Worm (Caenorhabditis elegans) whole organism, young adult: ENCODE results near the gene W09C2.7.

ENCODE experiments used
- C17E4.6 ChIP-seq: fragments of 200-800 bp; sonication (Bioruptor generic); IDR thresholded peaks from 2 replicates; pipeline ENCODE4 v1.3.6; 2022; ENCODE audit warnings: missing genetic modification reagents, missing genetic modification characterization, missing compliant biosample characterization
- D2030.7 ChIP-seq: fragments of 200-800 bp; sonication (Bioruptor generic); IDR thresholded peaks from 2 replicates; pipeline ENCODE4 v1.3.6; 2022; ENCODE audit warnings: missing genetic modification reagents, missing genetic modification characterization, missing compliant biosample characterization
- F10E7.11 ChIP-seq: sonication (generic microtip); optimal IDR thresholded peaks from 2 replicates; lab custom pipeline; 2017; ENCODE audit warnings: mild to moderate bottlenecking, missing genetic modification characterization, moderate library complexity, missing compliant biosample characterization
- F33H1.4 ChIP-seq: fragments of 200-800 bp; sonication (Bioruptor generic); IDR thresholded peaks from 2 replicates; pipeline ENCODE4 v1.3.6; 2022; ENCODE audit warnings: missing genetic modification reagents, missing genetic modification characterization, missing compliant biosample characterization
- F37B4.10 ChIP-seq: fragments of 200-800 bp; sonication (Bioruptor generic); IDR thresholded peaks from 2 replicates; pipeline ENCODE4 v1.3.6; 2022; ENCODE audit warnings: missing genetic modification characterization, missing compliant biosample characterization
- F39B2.1 ChIP-seq: fragments of 200-800 bp; sonication (Bioruptor generic); IDR thresholded peaks from 2 replicates; pipeline ENCODE4 v1.3.6; 2022; ENCODE audit warnings: missing genetic modification reagents, missing genetic modification characterization, missing compliant biosample characterization
- F52B5.7 ChIP-seq: sonication (generic microtip); optimal IDR thresholded peaks from 2 replicates; lab custom pipeline; 2016; ENCODE audit warnings: mild to moderate bottlenecking, missing genetic modification characterization, missing compliant biosample characterization
- F55B11.4 ChIP-seq: sonication (generic microtip); optimal IDR thresholded peaks from 2 replicates; lab custom pipeline; 2016; ENCODE audit warnings: missing compliant biosample characterization, missing genetic modification characterization, borderline replicate concordance; ENCODE audit not compliant: insufficient read depth
- T07F8.4 ChIP-seq: sonication (generic microtip); optimal IDR thresholded peaks from 2 replicates; lab custom pipeline; 2016; ENCODE audit warnings: mild to moderate bottlenecking, missing genetic modification characterization, moderate library complexity, missing compliant biosample characterization
- T26A5.8 ChIP-seq: sonication (generic microtip); optimal IDR thresholded peaks from 2 replicates; lab custom pipeline; 2016; ENCODE audit warnings: missing genetic modification characterization, missing compliant biosample characterization
- Y79H2A.3 ChIP-seq: fragments of 200-800 bp; sonication (Bioruptor generic); conservative IDR thresholded peaks from 2 replicates; pipeline ENCODE4 v1.3.6; 2022; ENCODE audit warnings: missing genetic modification reagents, missing genetic modification characterization, missing compliant biosample characterization
- ama-1 ChIP-seq, 3 experiments: fragments of 150-350 bp in 1 of 3; sonication (generic microtip) in 2 of 3; optimal IDR thresholded peaks; 2 replicates each; lab custom pipeline; 2014 to 2018; ENCODE audit warnings: missing biosample characterization in 2 of 3, missing genetic modification characterization in 2 of 3, missing genetic modification reagents in 2 of 3
- atf-7 ChIP-seq: sonication (generic microtip); optimal IDR thresholded peaks from 2 replicates; lab custom pipeline; 2017; ENCODE audit warnings: mild to moderate bottlenecking, missing genetic modification characterization, missing compliant biosample characterization
- bed-2 ChIP-seq: fragments of 200-800 bp; sonication (Bioruptor generic); IDR thresholded peaks from 2 replicates; pipeline ENCODE4 v1.3.6; 2022; ENCODE audit warnings: missing genetic modification reagents, missing genetic modification characterization, missing compliant biosample characterization
- cebp-1 ChIP-seq, 2 experiments: fragments of 200-800 bp in 1 of 2; sonication (Bioruptor generic) in 1 of 2; sonication (generic microtip) in 1 of 2; IDR thresholded peaks in 1 of 2; optimal IDR thresholded peaks in 1 of 2; 2 replicates each; pipeline versions ENCODE4 v1.3.6 to Lab custom; 2017 to 2022; ENCODE audit warnings: missing compliant biosample characterization in 2 of 2, missing genetic modification characterization in 2 of 2, mild to moderate bottlenecking in 1 of 2, missing genetic modification reagents in 1 of 2, moderate library complexity in 1 of 2
- cebp-2 ChIP-seq: fragments of 200-800 bp; sonication (Bioruptor generic); IDR thresholded peaks from 2 replicates; pipeline ENCODE4 v1.3.6; 2022; ENCODE audit warnings: missing genetic modification characterization, missing compliant biosample characterization
- ceh-100 ChIP-seq: fragments of 200-800 bp; sonication (Bioruptor generic); IDR thresholded peaks from 2 replicates; pipeline ENCODE4 v1.3.6; 2022; ENCODE audit warnings: missing genetic modification reagents, missing genetic modification characterization, missing compliant biosample characterization
- die-1 ChIP-seq: sonication (generic microtip); optimal IDR thresholded peaks from 2 replicates; lab custom pipeline; 2016; ENCODE audit warnings: missing genotype, mild to moderate bottlenecking, missing genetic modification characterization, missing compliant biosample characterization
- efl-1 ChIP-seq: fragments of 150-350 bp; optimal IDR thresholded peaks from 2 replicates; lab custom pipeline; 2014; ENCODE audit warnings: missing biosample characterization, missing genetic modification reagents, missing genetic modification characterization
- ekl-4 ChIP-seq: fragments of 200-800 bp; sonication (Bioruptor generic); IDR thresholded peaks from 2 replicates; pipeline ENCODE4 v1.3.6; 2022; ENCODE audit warnings: missing genetic modification reagents, missing genetic modification characterization, missing compliant biosample characterization
- fkh-3 ChIP-seq: sonication (generic microtip); optimal IDR thresholded peaks from 2 replicates; lab custom pipeline; 2016; ENCODE audit warnings: mild to moderate bottlenecking, missing genetic modification characterization, missing compliant biosample characterization
- him-1 ChIP-seq: sonication (generic microtip); optimal IDR thresholded peaks from 2 replicates; lab custom pipeline; 2016; ENCODE audit warnings: missing genotype, missing genetic modification reagents, missing genetic modification characterization, missing compliant biosample characterization
- hmg-1.2 ChIP-seq: fragments of 200-800 bp; sonication (Bioruptor generic); IDR thresholded peaks from 2 replicates; pipeline ENCODE4 v1.3.6; 2022; ENCODE audit warnings: missing genetic modification reagents, missing genetic modification characterization, missing compliant biosample characterization
- lag-1 ChIP-seq: fragments of 200-800 bp; sonication (Bioruptor generic); IDR thresholded peaks from 2 replicates; pipeline ENCODE4 v1.3.6; 2022; ENCODE audit warnings: missing genetic modification reagents, missing genetic modification characterization, missing compliant biosample characterization
- let-607 ChIP-seq, 2 experiments: fragments of 200-800 bp in 1 of 2; sonication (Bioruptor generic) in 1 of 2; sonication (generic microtip) in 1 of 2; optimal IDR thresholded peaks; 2 replicates each; lab custom pipeline; 2016 to 2018; ENCODE audit warnings: mild to moderate bottlenecking in 2 of 2, missing compliant biosample characterization in 2 of 2, missing genetic modification characterization in 2 of 2, moderate library complexity in 2 of 2, missing genotype in 1 of 2
- lin-26 ChIP-seq: fragments of 200-800 bp; sonication (Bioruptor generic); IDR thresholded peaks from 2 replicates; pipeline ENCODE4 v1.3.6; 2022; ENCODE audit warnings: missing genetic modification reagents, missing genetic modification characterization, missing compliant biosample characterization
- nfyb-1 ChIP-seq: fragments of 200-800 bp; sonication (Bioruptor generic); IDR thresholded peaks from 2 replicates; pipeline ENCODE4 v1.3.6; 2022; ENCODE audit warnings: missing genetic modification reagents, missing genetic modification characterization, missing compliant biosample characterization
- nhr-179 ChIP-seq: sonication (generic microtip); optimal IDR thresholded peaks from 2 replicates; lab custom pipeline; 2016; ENCODE audit warnings: mild to moderate bottlenecking, missing genetic modification characterization, missing compliant biosample characterization
- nhr-90 ChIP-seq: sonication (generic microtip); optimal IDR thresholded peaks from 2 replicates; lab custom pipeline; 2016; ENCODE audit warnings: missing genotype, mild to moderate bottlenecking, missing genetic modification characterization, missing compliant biosample characterization
- rcor-1 ChIP-seq: fragments of 200-800 bp; sonication (Bioruptor generic); IDR thresholded peaks from 2 replicates; pipeline ENCODE4 v1.3.6; 2022; ENCODE audit warnings: missing genetic modification reagents, missing genetic modification characterization, missing compliant biosample characterization
- sdz-38 ChIP-seq: sonication (generic microtip); optimal IDR thresholded peaks from 2 replicates; lab custom pipeline; 2016; ENCODE audit warnings: missing genotype, missing genetic modification characterization, missing compliant biosample characterization
- unc-130 ChIP-seq: sonication (generic microtip); optimal IDR thresholded peaks from 2 replicates; lab custom pipeline; 2016; ENCODE audit warnings: missing genetic modification reagents, missing genetic modification characterization, missing compliant biosample characterization
- unc-62 ChIP-seq: fragments of 150-350 bp; optimal IDR thresholded peaks from 2 replicates; lab custom pipeline; 2014; ENCODE audit warnings: missing biosample characterization, missing genetic modification reagents, missing genetic modification characterization
- ztf-26 ChIP-seq: sonication (generic microtip); optimal IDR thresholded peaks from 2 replicates; lab custom pipeline; 2017; ENCODE audit warnings: missing genetic modification characterization, missing compliant biosample characterization

The W09C2.7 gene

ce11 chrIV:9618015-9618414 lies 4.2 kb downstream of the W09C2.7 start:
- TF ChIP-seq rcor-1 = no peak
- no peak for TF ChIP-seq F33H1.4 (GFP tag; lab: Robert Waterston, UW)
- no peak for TF ChIP-seq F39B2.1 (GFP tag; lab: Robert Waterston, UW)
- TF ChIP-seq unc-130 (GFP tag; lab: Kevin White, UChicago) = no peak
- TF ChIP-seq ztf-26 (tag; lab: Kevin White, UChicago) = no peak
- TF ChIP-seq Y79H2A.3 = no peak
- TF ChIP-seq hmg-1.2 (GFP tag; lab: Robert Waterston, UW) = no peak
- TF ChIP-seq lag-1 (GFP tag; lab: Robert Waterston, UW) = no peak
- TF ChIP-seq F37B4.10 (GFP tag; lab: Robert Waterston, UW) = no peak
- no peak for TF ChIP-seq ceh-100 (GFP tag; lab: Robert Waterston, UW)
- no peak for TF ChIP-seq cebp-1 (GFP tag; IDR thresholded peaks at IDR 0.05; lab: Robert Waterston, UW)
- no peak for TF ChIP-seq cebp-1 (tag; optimal IDR thresholded peaks at IDR 0.05; lab: Kevin White, UChicago)

- TF ChIP-seq unc-62 (peak; percentile 53), T07F8.4 (tag; lab: Kevin White, UChicago) (no peak)
These were observed 4.8 kb downstream of the W09C2.7 start for ce11 chrIV:9617358-9617757.

- TF ChIP-seq nfyb-1 (GFP tag; lab: Robert Waterston, UW) (0 out of 2 replicates have a peak, but pooled peaks have one; percentile 3), sdz-38 (no peak)
These were observed 6.7 kb downstream of the W09C2.7 start for ce11 chrIV:9615511-9615910.

- TF ChIP-seq cebp-2 (GFP tag; lab: Robert Waterston, UW) (no peak), ama-1 (optimal IDR thresholded peaks at IDR 0.05; lab: Kevin White, UChicago) (no peak), ama-1 (GFP tag; optimal IDR thresholded peaks at IDR 0.05; lab: Kevin White, UChicago) (no peak), nhr-90 (tag; lab: Kevin White, UChicago) (no peak), bed-2 (no peak), lin-26 (GFP tag; lab: Robert Waterston, UW) (no peak)
These were observed 7.5 kb downstream of the W09C2.7 start, which contains the start of gene elt-1 for ce11 chrIV:9614695-9615094. Gene elt-1 (plus strand): TSS chrIV:9614995.

- TF ChIP-seq F55B11.4 (tag; lab: Kevin White, UChicago) (no peak), F10E7.11 (tag; lab: Kevin White, UChicago) (no peak), efl-1 (GFP tag; lab: Kevin White, UChicago) (no peak), ekl-4 (GFP tag; lab: Robert Waterston, UW) (no peak), C17E4.6 (GFP tag; lab: Robert Waterston, UW) (no peak), let-607 (tag; optimal IDR thresholded peaks at IDR 0.05; lab: Kevin White, UChicago) (no peak), F52B5.7 (no peak), nhr-179 (tag; lab: Kevin White, UChicago) (no peak), D2030.7 (GFP tag; lab: Robert Waterston, UW) (no peak), T26A5.8 (tag; lab: Kevin White, UChicago) (no peak), him-1 (tag; lab: Kevin White, UChicago) (no peak), atf-7 (tag; lab: Kevin White, UChicago) (no peak), die-1 (tag; lab: Kevin White, UChicago) (no peak), hmg-1.2 (GFP tag; lab: Robert Waterston, UW) (no peak), fkh-3 (tag; lab: Kevin White, UChicago) (no peak)
These were observed 8.1 kb downstream of the W09C2.7 start for ce11 chrIV:9614060-9614459.
